Worm (Caenorhabditis elegans): Measurements from ENCODE around the gene Y55B1AR.4.

- TF ChIP-seq nfya-1 (tag; optimal IDR thresholded peaks at IDR 0.05; ENCODE audit: borderline replicate concordance, insufficient read depth) (no peak), sea-2 (GFP tag; IDR thresholded peaks at IDR 0.05) (no peak), nfya-2 (GFP tag; IDR thresholded peaks at IDR 0.05) (no peak), ztf-6 (GFP tag; IDR thresholded peaks at IDR 0.05) (no peak), efl-1 (GFP tag; optimal IDR thresholded peaks at IDR 0.05) (no peak), cebp-2 (GFP tag; IDR thresholded peaks at IDR 0.05) (no peak), attf-6 (GFP tag; IDR thresholded peaks at IDR 0.05) (no peak), dox-1 (GFP tag; IDR thresholded peaks at IDR 0.05) (no peak), pha-4 (tag; optimal IDR thresholded peaks at IDR 0.05) (no peak), lin-26 (GFP tag; IDR thresholded peaks at IDR 0.05) (no peak), T07F8.4 (tag; optimal IDR thresholded peaks at IDR 0.05) (no peak), let-526 (GFP tag; IDR thresholded peaks at IDR 0.05) (no peak), ztf-18 (tag; optimal IDR thresholded peaks at IDR 0.05) (no peak)
These were observed 20.8 kb upstream of the Y55B1AR.4 start for ce11 chrIII:626091-626490.
